Worm (Caenorhabditis elegans): ENCODE measurements around the gene rab-37.

rab-37 gene

DNA sequence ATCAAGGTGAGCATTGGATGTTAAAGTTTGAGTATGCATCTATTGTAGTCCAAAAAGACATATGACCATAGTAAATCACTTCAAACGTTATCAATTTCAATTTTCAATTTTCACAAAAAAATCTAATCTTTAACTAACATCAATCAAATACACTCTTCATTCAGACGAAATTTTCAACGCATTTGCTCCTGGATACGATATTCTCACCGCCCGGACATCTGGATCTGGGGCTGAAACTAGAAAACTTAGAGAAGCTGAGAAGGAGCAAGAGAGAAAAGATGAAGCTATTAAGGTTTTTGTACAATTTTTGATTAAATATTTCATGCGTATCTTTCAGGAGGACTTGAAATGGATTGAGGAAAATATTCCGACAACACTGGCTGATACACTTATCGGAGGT lies 28.2 kb upstream of the rab-37 start:
- TF ChIP-seq drap-1 (GFP tag; optimal IDR thresholded peaks at IDR 0.05) (no peak), sptf-1 (tag; optimal IDR thresholded peaks at IDR 0.05) (no peak), blmp-1 (tag; optimal IDR thresholded peaks at IDR 0.05) (no peak), ces-1 (GFP tag; optimal IDR thresholded peaks at IDR 0.05) (no peak), hlh-1 (tag; optimal IDR thresholded peaks at IDR 0.05) (no peak), pha-4 (tag; optimal IDR thresholded peaks at IDR 0.05) (no peak), elt-1 (tag; optimal IDR thresholded peaks at IDR 0.05; ENCODE audit: borderline replicate concordance, insufficient read depth) (no peak), ceh-43 (GFP tag; optimal IDR thresholded peaks at IDR 0.05) (no peak), nhr-28 (tag; optimal IDR thresholded peaks at IDR 0.05) (no peak), mab-5 (tag; optimal IDR thresholded peaks at IDR 0.05) (no peak), ceh-39 (tag; optimal IDR thresholded peaks at IDR 0.05) (no peak), tbx-8 (GFP tag; optimal IDR thresholded peaks at IDR 0.05) (no peak), bed-3 (GFP tag; optimal IDR thresholded peaks at IDR 0.05) (no peak), ham-2 (GFP tag; optimal IDR thresholded peaks at IDR 0.05) (no peak), ceh-83 (GFP tag; optimal IDR thresholded peaks at IDR 0.05) (no peak), nhr-2 (tag; optimal IDR thresholded peaks at IDR 0.05) (no peak), lin-13 (tag; optimal IDR thresholded peaks at IDR 0.05) (no peak), mls-2 (tag; optimal IDR thresholded peaks at IDR 0.05) (no peak), lsy-2 (tag; optimal IDR thresholded peaks at IDR 0.05) (no peak), elt-3 (tag; optimal IDR thresholded peaks at IDR 0.05) (no peak)

DNA sequence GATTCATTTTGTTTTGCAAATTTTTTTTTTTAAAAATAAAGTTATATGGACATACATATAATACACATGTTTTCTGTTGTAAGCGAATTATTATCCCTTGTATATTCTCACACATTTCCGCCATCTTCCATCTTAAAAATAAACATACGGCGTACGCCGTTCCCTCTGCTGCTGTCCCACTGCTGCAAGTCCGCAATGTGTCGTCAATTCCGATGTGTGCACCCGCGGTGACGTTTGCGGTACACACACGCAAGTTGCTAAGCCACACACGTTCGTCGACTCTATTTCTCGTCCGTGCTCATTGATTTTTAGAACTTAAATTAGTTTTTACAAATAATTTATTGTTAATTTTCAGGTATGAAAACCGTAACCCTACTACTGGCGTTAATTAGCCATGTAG lies 24.6 kb upstream of the rab-37 start, which contains the start of gene C52B9.4:
C52B9.4 (plus strand) TSS at position 356 of the 400 bp plus-strand sequence.
- TF ChIP-seq sem-2 (GFP tag; optimal IDR thresholded peaks at IDR 0.05) (no peak), flh-1 (GFP tag; optimal IDR thresholded peaks at IDR 0.05) (no peak), unc-120 (tag; optimal IDR thresholded peaks at IDR 0.05; ENCODE audit: poor library complexity, severe bottlenecking) (no peak), nhr-76 (tag; optimal IDR thresholded peaks at IDR 0.05) (no peak), mab-5 (tag; optimal IDR thresholded peaks at IDR 0.05) (no peak), sptf-1 (tag; optimal IDR thresholded peaks at IDR 0.05) (no peak), mls-2 (tag; optimal IDR thresholded peaks at IDR 0.05) (no peak), unc-62 (GFP tag; optimal IDR thresholded peaks at IDR 0.05) (no peak), mep-1 (tag; optimal IDR thresholded peaks at IDR 0.05) (peak; percentile 8), elt-1 (tag; optimal IDR thresholded peaks at IDR 0.05; ENCODE audit: borderline replicate concordance, insufficient read depth) (no peak), pha-4 (tag; optimal IDR thresholded peaks at IDR 0.05) (peak; percentile 65), elt-3 (tag; optimal IDR thresholded peaks at IDR 0.05) (no peak), ceh-39 (tag; optimal IDR thresholded peaks at IDR 0.05) (no peak), ceh-43 (GFP tag; optimal IDR thresholded peaks at IDR 0.05) (no peak), nhr-12 (tag; optimal IDR thresholded peaks at IDR 0.05) (no peak), lin-13 (tag; optimal IDR thresholded peaks at IDR 0.05) (peak; percentile 51)

DNA sequence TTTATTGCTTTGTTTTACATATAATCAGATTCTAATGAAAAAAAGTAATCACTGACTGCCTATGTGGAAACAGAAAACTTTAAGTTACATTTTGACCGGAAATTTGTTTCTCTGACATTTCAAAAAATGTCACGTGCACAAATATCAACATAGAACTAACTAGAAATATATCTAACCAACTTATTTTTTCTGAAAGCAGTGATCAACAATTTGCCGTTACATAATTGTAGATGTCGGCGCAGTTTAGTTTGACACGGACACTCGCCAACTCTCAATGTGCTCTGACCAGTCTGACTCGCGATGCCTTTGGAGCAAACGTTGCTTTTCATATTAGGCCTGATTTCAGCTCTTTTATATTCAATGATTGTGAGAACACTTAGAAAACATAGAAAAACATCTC lies 21.1 kb upstream of the rab-37 start, which contains the start of gene srv-6:
srv-6 (plus strand) TSS at position 301 of the 400 bp plus-strand sequence.
- TF ChIP-seq sem-2 (GFP tag; optimal IDR thresholded peaks at IDR 0.05) (no peak), ztf-11 (tag; optimal IDR thresholded peaks at IDR 0.05) (no peak), bed-3 (GFP tag; optimal IDR thresholded peaks at IDR 0.05) (no peak), elt-1 (tag; optimal IDR thresholded peaks at IDR 0.05; ENCODE audit: borderline replicate concordance, insufficient read depth) (no peak), M03D4.4 (tag; optimal IDR thresholded peaks at IDR 0.05) (no peak), pha-4 (tag; optimal IDR thresholded peaks at IDR 0.05) (no peak), sptf-1 (tag; optimal IDR thresholded peaks at IDR 0.05) (no peak), unc-39 (tag; optimal IDR thresholded peaks at IDR 0.05) (no peak), ceh-83 (GFP tag; optimal IDR thresholded peaks at IDR 0.05) (no peak), lsy-2 (tag; optimal IDR thresholded peaks at IDR 0.05) (no peak), hlh-1 (tag; optimal IDR thresholded peaks at IDR 0.05) (no peak), snpc-4 (tag; optimal IDR thresholded peaks at IDR 0.05) (no peak), nhr-12 (tag; optimal IDR thresholded peaks at IDR 0.05) (no peak), nhr-237 (tag; optimal IDR thresholded peaks at IDR 0.05) (no peak), ceh-39 (tag; optimal IDR thresholded peaks at IDR 0.05) (no peak), nhr-2 (tag; optimal IDR thresholded peaks at IDR 0.05) (no peak), tbx-8 (GFP tag; optimal IDR thresholded peaks at IDR 0.05) (no peak), drap-1 (GFP tag; optimal IDR thresholded peaks at IDR 0.05) (no peak)

DNA sequence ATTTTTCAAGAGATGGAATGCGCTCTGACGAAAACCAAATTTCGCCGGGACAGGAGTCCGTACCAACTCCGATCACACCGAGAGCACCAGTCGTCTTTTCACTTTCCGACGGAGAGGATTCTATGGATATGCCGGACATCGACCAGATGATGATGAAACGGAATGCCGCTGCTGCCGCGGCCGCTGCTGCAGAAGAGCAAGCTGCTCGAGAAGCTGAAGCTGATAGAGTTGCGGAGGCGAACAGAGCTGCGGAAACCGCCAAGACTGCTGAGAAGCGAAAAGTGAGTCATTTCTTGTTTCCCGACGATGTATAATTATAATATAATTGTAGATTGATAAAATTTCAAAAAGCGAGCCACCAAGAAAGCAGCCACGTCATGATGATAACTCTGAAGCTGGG lies 19.7 kb upstream of the rab-37 start:
- no peak for TF ChIP-seq lin-13 (tag; optimal IDR thresholded peaks at IDR 0.05)
- TF ChIP-seq unc-39 (tag; optimal IDR thresholded peaks at IDR 0.05), result no peak
- TF ChIP-seq snpc-4 (tag; optimal IDR thresholded peaks at IDR 0.05), result no peak
- TF ChIP-seq zip-8 (tag; optimal IDR thresholded peaks at IDR 0.05), result no peak
- no peak for TF ChIP-seq blmp-1 (tag; optimal IDR thresholded peaks at IDR 0.05)
- TF ChIP-seq flh-1 (GFP tag; optimal IDR thresholded peaks at IDR 0.05), result no peak
- TF ChIP-seq ces-1 (GFP tag; optimal IDR thresholded peaks at IDR 0.05), result no peak
- no peak for TF ChIP-seq nhr-237 (tag; optimal IDR thresholded peaks at IDR 0.05)
- no peak for TF ChIP-seq lin-32 (GFP tag; optimal IDR thresholded peaks at IDR 0.05)
- no peak for TF ChIP-seq nhr-12 (tag; optimal IDR thresholded peaks at IDR 0.05)
- no peak for TF ChIP-seq bed-3 (GFP tag; optimal IDR thresholded peaks at IDR 0.05)
- no peak for TF ChIP-seq lsy-2 (tag; optimal IDR thresholded peaks at IDR 0.05)
- TF ChIP-seq hlh-1 (tag; optimal IDR thresholded peaks at IDR 0.05), result no peak
- no peak for TF ChIP-seq drap-1 (GFP tag; optimal IDR thresholded peaks at IDR 0.05)
- TF ChIP-seq elt-1 (tag; optimal IDR thresholded peaks at IDR 0.05; ENCODE audit: borderline replicate concordance, insufficient read depth), result no peak
- TF ChIP-seq ceh-83 (GFP tag; optimal IDR thresholded peaks at IDR 0.05), result no peak
- no peak for TF ChIP-seq mls-2 (tag; optimal IDR thresholded peaks at IDR 0.05)
- TF ChIP-seq ztf-11 (tag; optimal IDR thresholded peaks at IDR 0.05), result no peak
- TF ChIP-seq nhr-2 (tag; optimal IDR thresholded peaks at IDR 0.05), result no peak
- TF ChIP-seq mab-5 (tag; optimal IDR thresholded peaks at IDR 0.05), result no peak
